Fruit fly (Drosophila melanogaster): ENCODE results near the gene CG45263.

dm6 chr3R:8334471-8334783, 143.0 kb downstream of the CG45263 start:
- TF ChIP-seq cas (GFP tag; IDR thresholded peaks at IDR 0.05) (no peak), CG9609 (GFP tag; optimal IDR thresholded peaks at IDR 0.05) (no peak), CG32772 (GFP tag; IDR thresholded peaks at IDR 0.05) (no peak), CG15073 (GFP tag; optimal IDR thresholded peaks at IDR 0.05) (no peak), sim (GFP tag; IDR thresholded peaks at IDR 0.05) (no peak), Awh (GFP tag; IDR thresholded peaks at IDR 0.05) (no peak), mirr (GFP tag; optimal IDR thresholded peaks at IDR 0.05) (no peak), Xrp1 (GFP tag; IDR thresholded peaks at IDR 0.05) (no peak)

All from whole organism, embryonic.